Worm (Caenorhabditis elegans) whole organism, L4 larva: ENCODE data around the gene deg-3.

Experiments
- F10B5.3 ChIP-seq: sonication (generic microtip); optimal IDR thresholded peaks from 2 replicates; lab custom pipeline; 2016; ENCODE audit warnings: mild to moderate bottlenecking, missing genetic modification characterization, missing compliant biosample characterization
- F37D6.2 ChIP-seq: sonication (generic microtip); optimal IDR thresholded peaks from 2 replicates; lab custom pipeline; 2016; ENCODE audit warnings: mild to moderate bottlenecking, missing genetic modification characterization, missing compliant biosample characterization
- T20F7.1 ChIP-seq: fragments of 200-800 bp; sonication (Bioruptor generic); optimal IDR thresholded peaks from 2 replicates; lab custom pipeline; 2018; ENCODE audit warnings: mild to moderate bottlenecking, missing genetic modification characterization, missing compliant biosample characterization
- T26A8.4 ChIP-seq: fragments of 200-800 bp; sonication (Bioruptor generic); IDR thresholded peaks from 2 replicates; pipeline ENCODE4 v1.3.6; 2022; ENCODE audit warnings: missing genetic modification characterization, missing compliant biosample characterization
- Y75B8A.6 ChIP-seq: fragments of 200-800 bp; sonication (Bioruptor generic); IDR thresholded peaks from 2 replicates; pipeline ENCODE4 v1.3.6; 2022; ENCODE audit warnings: missing genetic modification reagents, missing genetic modification characterization, missing compliant biosample characterization
- ZK337.2 ChIP-seq: fragments of 200-800 bp; sonication (Bioruptor generic); IDR thresholded peaks from 2 replicates; pipeline ENCODE4 v1.3.6; 2022; ENCODE audit warnings: missing genetic modification reagents, missing genetic modification characterization, missing compliant biosample characterization
- ZK546.5 ChIP-seq, 2 experiments: sonication (generic microtip); optimal IDR thresholded peaks; 2 replicates each; lab custom pipeline; 2017; ENCODE audit warnings: missing biosample characterization in 2 of 2, missing genetic modification characterization in 2 of 2
- aha-1 ChIP-seq: fragments of 150-350 bp; peaks from one replicate; lab custom pipeline; 2014; ENCODE audit warnings: missing biosample characterization, missing genetic modification characterization
- ama-1 ChIP-seq: fragments of 150-350 bp; optimal IDR thresholded peaks from 2 replicates; lab custom pipeline; 2014; ENCODE audit warnings: inconsistent platforms, mixed read lengths
- arid-1 ChIP-seq: fragments of 200-800 bp; sonication (Bioruptor generic); conservative IDR thresholded peaks from 2 replicates; pipeline ENCODE4 v1.3.6; 2022; ENCODE audit warnings: missing genetic modification reagents, missing genetic modification characterization, missing compliant biosample characterization
- attf-4 ChIP-seq: sonication (generic microtip); optimal IDR thresholded peaks from 3 replicates; lab custom pipeline; 2017; ENCODE audit warnings: missing biosample characterization, missing genetic modification characterization
- ceh-20 ChIP-seq: fragments of 200-800 bp; sonication (Bioruptor generic); IDR thresholded peaks from 2 replicates; pipeline ENCODE4 v1.3.6; 2022; ENCODE audit warnings: missing genetic modification reagents, missing genetic modification characterization, missing compliant biosample characterization
- ceh-28 ChIP-seq: fragments of 150-350 bp; optimal IDR thresholded peaks from 2 replicates; lab custom pipeline; 2014; ENCODE audit warnings: missing biosample characterization, missing genetic modification reagents, missing genetic modification characterization
- ceh-62 ChIP-seq: sonication (generic microtip); optimal IDR thresholded peaks from 2 replicates; lab custom pipeline; 2017; ENCODE audit warnings: missing biosample characterization, missing genetic modification characterization
- ces-1 ChIP-seq: fragments of 150-350 bp; sonication (generic microtip); optimal IDR thresholded peaks from 4 replicates; lab custom pipeline; 2014; ENCODE audit warnings: missing biosample characterization, missing genetic modification reagents, missing genetic modification characterization
- ctbp-1 ChIP-seq: fragments of 200-800 bp; sonication (Bioruptor generic); IDR thresholded peaks from 2 replicates; pipeline ENCODE4 v1.3.6; 2022; ENCODE audit warnings: missing genetic modification reagents, missing genetic modification characterization, missing compliant biosample characterization
- daf-12 ChIP-seq: fragments of 150-350 bp; optimal IDR thresholded peaks from 2 replicates; lab custom pipeline; 2014; ENCODE audit warnings: missing biosample characterization, missing genetic modification reagents, missing genetic modification characterization
- daf-16 ChIP-seq, 3 experiments: sonication (generic microtip); optimal IDR thresholded peaks; 2 replicates each; lab custom pipeline; 2016 to 2017; ENCODE audit warnings: missing genetic modification characterization in 3 of 3, missing genetic modification reagents in 3 of 3, mild to moderate bottlenecking in 2 of 3, missing compliant biosample characterization in 2 of 3, missing biosample characterization in 1 of 3, moderate library complexity in 1 of 3
- dmd-6 ChIP-seq: fragments of 200-800 bp; sonication (Bioruptor generic); IDR thresholded peaks from 2 replicates; pipeline ENCODE4 v1.3.6; 2022; ENCODE audit warnings: missing genetic modification reagents, missing genetic modification characterization, missing compliant biosample characterization
- dmd-8 ChIP-seq: fragments of 200-800 bp; sonication (Bioruptor generic); IDR thresholded peaks from 2 replicates; pipeline ENCODE4 v1.3.6; 2022; ENCODE audit warnings: missing genetic modification characterization, missing compliant biosample characterization
- dve-1 ChIP-seq: sonication (generic microtip); optimal IDR thresholded peaks from 2 replicates; lab custom pipeline; 2017; ENCODE audit warnings: antibody characterized with exemption, mild to moderate bottlenecking, missing genetic modification characterization, missing compliant biosample characterization; ENCODE audit not compliant: insufficient read depth
- egl-43 ChIP-seq: fragments of 200-800 bp; sonication (Bioruptor generic); IDR thresholded peaks from 2 replicates; pipeline ENCODE4 v1.3.6; 2022; ENCODE audit warnings: missing genetic modification reagents, missing genetic modification characterization, missing compliant biosample characterization
- fkh-10 ChIP-seq: fragments of 150-350 bp; optimal IDR thresholded peaks from 2 replicates; lab custom pipeline; 2014; ENCODE audit warnings: missing biosample characterization, missing genetic modification reagents, missing genetic modification characterization
- fos-1 ChIP-seq: fragments of 150-350 bp; optimal IDR thresholded peaks from 2 replicates; lab custom pipeline; 2014; ENCODE audit warnings: missing biosample characterization, missing genetic modification characterization
- gei-8 ChIP-seq: fragments of 200-800 bp; sonication (Bioruptor generic); optimal IDR thresholded peaks from 2 replicates; lab custom pipeline; 2018; ENCODE audit warnings: mild to moderate bottlenecking, missing genetic modification characterization, missing compliant biosample characterization
- hmg-1.1 ChIP-seq: fragments of 200-800 bp; sonication (Bioruptor generic); IDR thresholded peaks from 2 replicates; pipeline ENCODE4 v1.3.6; 2022; ENCODE audit warnings: missing genetic modification reagents, missing genetic modification characterization, missing compliant biosample characterization
- lim-7 ChIP-seq: fragments of 200-800 bp; sonication (Bioruptor generic); IDR thresholded peaks from 2 replicates; pipeline ENCODE4 v1.3.6; 2022; ENCODE audit warnings: missing genetic modification characterization, missing compliant biosample characterization
- lin-1 ChIP-seq: fragments of 200-800 bp; sonication (Bioruptor generic); IDR thresholded peaks from 2 replicates; pipeline ENCODE4 v1.3.6; 2022; ENCODE audit warnings: missing genetic modification reagents, missing genetic modification characterization, missing compliant biosample characterization
- lin-15B ChIP-seq: fragments of 150-350 bp; sonication (generic microtip); optimal IDR thresholded peaks from 3 replicates; lab custom pipeline; 2014; ENCODE audit warnings: missing biosample characterization, missing genetic modification characterization
- madf-9 ChIP-seq: fragments of 200-800 bp; sonication (Bioruptor generic); conservative IDR thresholded peaks from 2 replicates; pipeline ENCODE4 v1.3.6; 2022; ENCODE audit warnings: missing genetic modification reagents, missing genetic modification characterization, missing compliant biosample characterization
- mdl-1 ChIP-seq, 2 experiments: fragments of 150-350 bp in 1 of 2; sonication (generic microtip) in 1 of 2; optimal IDR thresholded peaks; 2 replicates each; lab custom pipeline; 2014 to 2017; ENCODE audit warnings: missing biosample characterization in 2 of 2, missing genetic modification characterization in 2 of 2
- mxl-2 ChIP-seq: fragments of 200-800 bp; sonication (Bioruptor generic); conservative IDR thresholded peaks from 2 replicates; pipeline ENCODE4 v1.3.6; 2022; ENCODE audit warnings: missing genetic modification reagents, missing genetic modification characterization, missing compliant biosample characterization
- nhr-10 ChIP-seq: fragments of 150-350 bp; optimal IDR thresholded peaks from 2 replicates; lab custom pipeline; 2014; ENCODE audit warnings: missing biosample characterization, missing genetic modification characterization
- nhr-25 ChIP-seq: sonication (generic microtip); optimal IDR thresholded peaks from 2 replicates; lab custom pipeline; 2017; ENCODE audit warnings: missing genetic modification characterization, mild to moderate bottlenecking, missing compliant biosample characterization, antibody characterized with exemption, moderate library complexity, borderline replicate concordance; ENCODE audit not compliant: insufficient read depth
- nhr-28 ChIP-seq: fragments of 150-350 bp; optimal IDR thresholded peaks from 2 replicates; lab custom pipeline; 2014; ENCODE audit warnings: missing biosample characterization, missing genetic modification characterization
- nhr-41 ChIP-seq: fragments of 200-800 bp; sonication (Bioruptor generic); IDR thresholded peaks from 2 replicates; pipeline ENCODE4 v1.3.6; 2022; ENCODE audit warnings: missing genetic modification reagents, missing genetic modification characterization, missing compliant biosample characterization
- php-3 ChIP-seq: fragments of 200-800 bp; sonication (Bioruptor generic); IDR thresholded peaks from 2 replicates; pipeline ENCODE4 v1.3.6; 2022; ENCODE audit warnings: missing genetic modification reagents, missing genetic modification characterization, missing compliant biosample characterization
- pqm-1 ChIP-seq: sonication (generic microtip); optimal IDR thresholded peaks from 2 replicates; lab custom pipeline; 2017; ENCODE audit warnings: missing biosample characterization, missing genetic modification characterization
- saeg-2 ChIP-seq: fragments of 200-800 bp; sonication (Bioruptor generic); IDR thresholded peaks from 2 replicates; pipeline ENCODE4 v1.3.6; 2022; ENCODE audit warnings: missing genetic modification reagents, missing genetic modification characterization, missing compliant biosample characterization
- set-16 ChIP-seq: fragments of 200-800 bp; sonication (Bioruptor generic); IDR thresholded peaks from 2 replicates; pipeline ENCODE4 v1.3.6; 2022; ENCODE audit warnings: missing genetic modification reagents, missing genetic modification characterization, missing compliant biosample characterization
- snpc-1.2 ChIP-seq: fragments of 200-800 bp; sonication (Bioruptor generic); IDR thresholded peaks from 2 replicates; pipeline ENCODE4 v1.3.6; 2022; ENCODE audit warnings: missing genetic modification reagents, missing genetic modification characterization, missing compliant biosample characterization
- snpc-4 ChIP-seq: fragments of 150-350 bp; optimal IDR thresholded peaks from 2 replicates; lab custom pipeline; 2014; ENCODE audit warnings: missing biosample characterization, missing genetic modification characterization
- tag-97 ChIP-seq: fragments of 200-800 bp; sonication (Bioruptor generic); IDR thresholded peaks from 2 replicates; pipeline ENCODE4 v1.3.6; 2022; ENCODE audit warnings: missing genetic modification characterization, missing compliant biosample characterization
- unc-39 ChIP-seq: sonication (generic microtip); optimal IDR thresholded peaks from 2 replicates; lab custom pipeline; 2017; ENCODE audit warnings: missing biosample characterization, missing genetic modification characterization
- vab-7 ChIP-seq: fragments of 200-800 bp; sonication (Bioruptor generic); IDR thresholded peaks from 2 replicates; pipeline ENCODE4 v1.3.6; 2022; ENCODE audit warnings: missing genetic modification reagents, missing genetic modification characterization, missing compliant biosample characterization
- zfp-3 ChIP-seq: fragments of 200-800 bp; sonication (Bioruptor generic); conservative IDR thresholded peaks from 2 replicates; pipeline ENCODE4 v1.3.6; 2022; ENCODE audit warnings: missing genetic modification reagents, missing genetic modification characterization, missing compliant biosample characterization
- zip-2 ChIP-seq: fragments of 150-350 bp; optimal IDR thresholded peaks from 2 replicates; lab custom pipeline; 2014; ENCODE audit warnings: missing biosample characterization, missing genetic modification characterization
- ztf-7 ChIP-seq: fragments of 150-350 bp; optimal IDR thresholded peaks from 2 replicates; lab custom pipeline; 2014; ENCODE audit warnings: missing biosample characterization, missing genetic modification characterization

Gene deg-3

DNA sequence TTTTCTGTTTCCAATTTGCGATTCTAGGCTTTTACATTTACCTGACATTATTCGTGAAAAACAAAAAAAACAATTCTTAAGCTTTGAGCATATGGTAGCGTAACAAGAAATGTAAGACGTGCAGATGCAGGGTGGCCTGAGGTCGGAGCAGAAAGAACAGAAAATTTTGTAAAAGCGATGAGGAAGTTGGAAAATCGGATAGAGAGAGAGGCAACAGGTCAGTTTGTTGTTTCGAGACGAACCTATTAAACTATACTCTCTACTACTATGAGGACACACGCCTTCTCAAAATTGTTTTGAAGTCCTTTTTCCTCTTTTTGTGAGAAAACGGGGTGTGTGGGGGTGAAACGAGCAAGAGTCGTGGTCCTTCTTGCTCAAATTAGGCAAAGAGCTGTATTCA is 6.6 kb upstream of the deg-3 start, which contains the start of gene des-2:
des-2 (minus strand) TSS at position 101 of the 400 bp plus-strand sequence.
- no peak for TF ChIP-seq Y75B8A.6 (GFP tag; lab: Robert Waterston, UW)
- TF ChIP-seq lim-7 = no peak
- no peak for TF ChIP-seq tag-97 (GFP tag; lab: Robert Waterston, UW)
- no peak for TF ChIP-seq ceh-28 (tag; lab: Kevin White, UChicago)
- no peak for TF ChIP-seq dmd-6
- TF ChIP-seq T20F7.1 (GFP tag; lab: Kevin White, UChicago) = no peak
- no peak for TF ChIP-seq php-3
- no peak for TF ChIP-seq egl-43 (GFP tag; lab: Robert Waterston, UW)
- TF ChIP-seq fos-1 (tag; lab: Kevin White, UChicago) = no peak
- TF ChIP-seq dve-1 (tag; lab: Kevin White, UChicago) = no peak

DNA sequence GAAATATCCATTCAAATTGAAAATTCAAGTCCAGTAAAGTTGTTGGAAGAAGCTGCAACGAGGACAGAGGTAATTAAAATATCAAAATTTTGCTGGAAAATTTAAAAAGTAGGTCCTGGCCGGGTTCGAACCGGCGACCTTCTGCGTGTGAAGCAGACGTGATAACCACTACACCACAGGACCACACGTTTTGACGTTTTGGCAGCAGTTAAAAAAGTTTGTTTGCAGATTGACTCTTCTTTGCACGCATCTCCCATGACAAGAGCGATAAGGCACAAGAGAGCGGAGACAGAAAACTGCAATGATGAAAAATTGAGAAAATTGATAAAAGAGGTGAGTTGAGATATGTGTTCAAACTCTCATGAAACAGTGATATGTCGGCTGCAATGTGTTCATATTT is 2.8 kb downstream of the deg-3 start:
- TF ChIP-seq fkh-10 (GFP tag; lab: Kevin White, UChicago) (no peak), nhr-41 (GFP tag; lab: Robert Waterston, UW) (no peak), vab-7 (GFP tag; lab: Robert Waterston, UW) (peak; percentile 64), snpc-1.2 (GFP tag; lab: Robert Waterston, UW) (peak; percentile 77; the same call in 1 of the 2 replicates), lin-1 (GFP tag; lab: Robert Waterston, UW) (peak; percentile 42; the same call in 1 of the 2 replicates), dve-1 (tag; lab: Kevin White, UChicago) (no peak), ceh-62 (tag; lab: Kevin White, UChicago) (no peak), pqm-1 (peak; percentile 36), ztf-7 (tag; lab: Kevin White, UChicago) (no peak), nhr-25 (tag; lab: Kevin White, UChicago) (no peak), nhr-10 (tag; lab: Kevin White, UChicago) (no peak), mdl-1 (tag; optimal IDR thresholded peaks at IDR 0.05; lab: Kevin White, UChicago) (no peak), ceh-28 (tag; lab: Kevin White, UChicago) (no peak), F37D6.2 (tag; lab: Kevin White, UChicago) (no peak), saeg-2 (GFP tag; lab: Robert Waterston, UW) (0 out of 2 replicates have a peak, but pooled peaks have one; percentile 38), daf-16 (GFP tag; optimal IDR thresholded peaks at IDR 0.05; lab: Kevin White, UChicago) (peak in 1 of 2 experiments; percentile 53), daf-16 (tag; optimal IDR thresholded peaks at IDR 0.05; lab: Kevin White, UChicago) (no peak), zfp-3 (peak; percentile 70; the same call in 1 of the 2 replicates), F10B5.3 (no peak), gei-8 (GFP tag; lab: Kevin White, UChicago) (peak; percentile 27), ces-1 (GFP tag; lab: Kevin White, UChicago) (no peak), php-3 (peak; percentile 53; the same call in 1 of the 2 replicates), aha-1 (no peak), dmd-6 (peak; percentile 82), hmg-1.1 (GFP tag; lab: Robert Waterston, UW) (peak; percentile 71), ceh-20 (GFP tag; lab: Robert Waterston, UW) (peak; percentile 49; the same call in 1 of the 2 replicates), unc-39 (tag; lab: Kevin White, UChicago) (no peak), ZK546.5 (tag; optimal IDR thresholded peaks at IDR 0.05; lab: Kevin White, UChicago) (no peak), arid-1 (GFP tag; lab: Robert Waterston, UW) (peak; percentile 58; the same call in 1 of the 2 replicates), nhr-28 (peak; percentile 54), T26A8.4 (GFP tag; lab: Robert Waterston, UW) (no peak; the same call in 1 of the 2 replicates), madf-9 (GFP tag; lab: Robert Waterston, UW) (peak; percentile 45; the same call in 1 of the 2 replicates), lin-15B (tag; lab: Kevin White, UChicago) (no peak), egl-43 (GFP tag; lab: Robert Waterston, UW) (no peak; the same call in 1 of the 2 replicates), dmd-8 (GFP tag; lab: Robert Waterston, UW) (0 out of 2 replicates have a peak, but pooled peaks have one; percentile 57), ctbp-1 (GFP tag; lab: Robert Waterston, UW) (no peak), snpc-4 (no peak), lim-7 (peak; percentile 75), T20F7.1 (GFP tag; lab: Kevin White, UChicago) (peak; percentile 17), set-16 (GFP tag; lab: Robert Waterston, UW) (no peak), ZK337.2 (no peak), ama-1 (lab: Kevin White, UChicago) (no peak), attf-4 (no peak), mxl-2 (no peak), daf-12 (tag; lab: Kevin White, UChicago) (no peak), zip-2 (no peak)
